Worm (Caenorhabditis elegans) whole organism, L1 larva: ENCODE data around the gene W02D7.12.

Source experiments
- aha-1 ChIP-seq: fragments of 150-350 bp; optimal IDR thresholded peaks from 2 replicates; lab custom pipeline; 2014; ENCODE audit warnings: missing biosample characterization, missing genetic modification characterization
- ama-1 ChIP-seq: fragments of 150-350 bp; optimal IDR thresholded peaks from 2 replicates; lab custom pipeline; 2014
- ces-1 ChIP-seq: fragments of 150-350 bp; optimal IDR thresholded peaks from 2 replicates; lab custom pipeline; 2014; ENCODE audit warnings: missing biosample characterization, missing genetic modification reagents, missing genetic modification characterization
- lin-13 ChIP-seq: fragments of 150-350 bp; optimal IDR thresholded peaks from 2 replicates; lab custom pipeline; 2014; ENCODE audit warnings: missing biosample characterization, missing genetic modification reagents, missing genetic modification characterization
- nhr-11 ChIP-seq: fragments of 150-350 bp; optimal IDR thresholded peaks from 2 replicates; lab custom pipeline; 2014; ENCODE audit warnings: missing biosample characterization, missing genetic modification characterization
- nhr-12 ChIP-seq: sonication (generic microtip); optimal IDR thresholded peaks from 2 replicates; lab custom pipeline; 2017; ENCODE audit warnings: missing biosample characterization, missing genetic modification characterization
- nhr-237 ChIP-seq: fragments of 150-350 bp; optimal IDR thresholded peaks from 2 replicates; lab custom pipeline; 2014; ENCODE audit warnings: missing biosample characterization, missing genetic modification characterization
- pax-3 ChIP-seq: fragments of 200-800 bp; sonication (Bioruptor generic); optimal IDR thresholded peaks from 2 replicates; lab custom pipeline; 2018; ENCODE audit warnings: mild to moderate bottlenecking, missing genetic modification characterization, moderate library complexity, missing compliant biosample characterization
- snpc-4 ChIP-seq: fragments of 150-350 bp; optimal IDR thresholded peaks from 2 replicates; lab custom pipeline; 2014; ENCODE audit warnings: missing biosample characterization, missing genetic modification characterization
- sox-4 ChIP-seq: sonication (generic microtip); optimal IDR thresholded peaks from 2 replicates; lab custom pipeline; 2016; ENCODE audit warnings: missing genetic modification characterization, missing compliant biosample characterization
- tbx-2 ChIP-seq: sonication (generic microtip); optimal IDR thresholded peaks from 2 replicates; lab custom pipeline; 2016; ENCODE audit warnings: missing genetic modification characterization, missing compliant biosample characterization
- unc-62 ChIP-seq: fragments of 150-350 bp; optimal IDR thresholded peaks from 2 replicates; lab custom pipeline; 2014; ENCODE audit warnings: missing biosample characterization, missing genetic modification reagents, missing genetic modification characterization
- unc-86 ChIP-seq: sonication (generic microtip); optimal IDR thresholded peaks from 2 replicates; lab custom pipeline; 2016; ENCODE audit warnings: missing genetic modification characterization, missing compliant biosample characterization

DNA sequence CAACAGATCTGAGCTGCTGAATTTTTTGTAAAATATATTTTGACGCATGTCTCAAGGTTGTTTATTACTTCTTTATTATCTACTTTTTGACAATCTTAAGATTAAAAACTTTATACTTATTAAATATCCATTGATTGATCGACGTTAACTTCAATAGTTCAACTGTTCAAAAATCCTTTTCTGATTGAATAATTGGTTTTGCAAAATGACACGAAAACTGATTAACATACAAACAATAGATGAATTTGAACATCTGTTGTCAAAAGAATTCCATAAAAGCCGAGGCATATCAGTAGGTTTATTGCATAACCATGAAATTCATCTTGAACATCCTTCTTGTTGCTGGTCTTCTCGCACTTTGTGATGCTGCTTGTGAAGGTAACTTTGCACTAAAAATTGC is at the start of gene W02D7.12:
- TF ChIP-seq lin-13 (GFP tag; lab: Kevin White, UChicago) = no peak
- no peak for TF ChIP-seq tbx-2
- TF ChIP-seq ama-1 (lab: Kevin White, UChicago) = no peak
- no peak for TF ChIP-seq unc-86 (tag; lab: Kevin White, UChicago)
- TF ChIP-seq aha-1 (tag; lab: Kevin White, UChicago) = no peak
- no peak for TF ChIP-seq unc-62 (GFP tag; lab: Kevin White, UChicago)
- no peak for TF ChIP-seq nhr-12 (tag; lab: Kevin White, UChicago)
- no peak for TF ChIP-seq snpc-4 (tag; lab: Kevin White, UChicago)
- TF ChIP-seq nhr-237 = no peak
- no peak for TF ChIP-seq pax-3 (tag; lab: Kevin White, UChicago)
- no peak for TF ChIP-seq ces-1 (GFP tag; lab: Kevin White, UChicago)
- no peak for TF ChIP-seq nhr-11 (tag; lab: Kevin White, UChicago)
- no peak for TF ChIP-seq sox-4 (tag; lab: Kevin White, UChicago)
